Fruit fly (Drosophila melanogaster): ENCODE measurements around the gene CG34008.

Gene CG34008

dm6 chr3R:20534575-20534974 is 46.7 kb downstream of the CG34008 start, which contains the start of the genes MtnE and MtnD:
MtnE (minus strand) TSS chr3R:20534704.
MtnD (plus strand) TSS chr3R:20534962.
- TF ChIP-seq pdm3 (GFP tag; optimal IDR thresholded peaks at IDR 0.05) (no peak), vri (GFP tag; optimal IDR thresholded peaks at IDR 0.05) (peak; percentile 29), CG8319 (GFP tag; optimal IDR thresholded peaks at IDR 0.05) (no peak), svp (GFP tag) (peak; percentile 88), CG3919 (GFP tag; optimal IDR thresholded peaks at IDR 0.05) (peak; percentile 16), Gug (GFP tag; IDR thresholded peaks at IDR 0.05) (no peak), Eip78C (GFP tag) (peak; percentile 69), CG15336 (GFP tag; IDR thresholded peaks at IDR 0.05) (no peak)
